Worm (Caenorhabditis elegans): ENCODE measurements around the gene str-206.

ce11 chrV:6247397-6247796 is 29.5 kb downstream of the str-206 start:
- TF ChIP-seq C34F6.9 (tag; optimal IDR thresholded peaks at IDR 0.05), result no peak
- no peak for TF ChIP-seq elt-1 (tag; optimal IDR thresholded peaks at IDR 0.05)

Data from whole organism, L2 larva.